Worm (Caenorhabditis elegans): ENCODE data around the gene spe-42.
A peak's percentile ranks its signal among the peaks of the same experiment; 100 is the strongest.

The spe-42 gene

DNA sequence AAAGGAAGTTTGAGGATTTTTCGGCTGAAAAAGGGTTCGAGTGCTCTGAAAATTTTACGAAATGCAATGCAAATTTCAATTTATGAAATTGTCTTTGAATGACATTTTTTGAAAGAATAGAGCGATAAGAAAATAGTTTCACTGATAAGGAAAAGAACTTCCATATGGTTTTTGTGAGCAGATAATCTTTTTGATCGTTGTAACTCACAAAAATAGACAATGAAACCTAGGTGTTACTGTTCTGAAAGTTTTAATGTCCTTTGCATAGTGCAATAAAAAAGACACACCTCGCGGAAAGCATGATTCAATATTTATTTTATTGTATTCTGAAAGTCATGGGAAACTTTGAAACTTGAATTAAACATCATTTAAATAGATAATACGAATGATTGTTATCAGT lies 19.9 kb downstream of the spe-42 start:
- TF ChIP-seq unc-62 (GFP tag; optimal IDR thresholded peaks at IDR 0.05 in 1 of 2) (peak in 1 of 2 experiments; percentile 36), unc-62 (tag; optimal IDR thresholded peaks at IDR 0.05) (no peak), pqm-1 (tag; optimal IDR thresholded peaks at IDR 0.05) (peak; percentile 83), D1046.2 (GFP tag; IDR thresholded peaks at IDR 0.05) (no peak), php-3 (GFP tag; IDR thresholded peaks at IDR 0.05) (peak; percentile 66; the same call in 1 of the 2 replicates), nhr-28 (tag; optimal IDR thresholded peaks at IDR 0.05) (peak; percentile 37)

DNA sequence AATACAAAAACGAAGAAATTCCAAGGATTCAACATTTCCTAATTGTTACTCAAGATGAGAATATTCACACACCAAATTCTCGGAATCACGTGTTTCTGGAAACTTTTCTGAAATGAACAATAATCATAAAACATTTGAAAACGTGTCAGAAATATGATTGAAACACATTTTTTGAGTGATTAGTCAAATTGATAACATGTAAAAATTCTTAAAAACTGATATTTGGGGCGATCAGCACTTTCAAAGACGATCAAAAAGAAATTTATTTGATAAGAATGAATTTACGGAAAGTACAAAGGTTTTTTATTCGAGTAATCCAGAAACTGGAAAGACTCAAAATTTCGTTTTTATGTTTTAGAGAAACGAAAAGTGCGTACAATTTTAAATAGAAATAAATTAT lies 21.0 kb downstream of the spe-42 start, which contains the start of gene tre-3:
Gene tre-3, minus strand, starts transcription at position 107 of the 400 bp plus-strand sequence.
- TF ChIP-seq nhr-28 (tag; optimal IDR thresholded peaks at IDR 0.05) (peak; percentile 12), dmd-6 (GFP tag; IDR thresholded peaks at IDR 0.05) (peak; percentile 51; the same call in 1 of the 2 replicates), vab-7 (GFP tag; IDR thresholded peaks at IDR 0.05) (no peak), cey-2 (tag; optimal IDR thresholded peaks at IDR 0.05; ENCODE audit: borderline replicate concordance, insufficient read depth) (no peak), nhr-77 (tag; optimal IDR thresholded peaks at IDR 0.05) (no peak), pqm-1 (tag; optimal IDR thresholded peaks at IDR 0.05) (peak; percentile 8), nhr-48 (tag; optimal IDR thresholded peaks at IDR 0.05) (no peak), zfp-3 (GFP tag; conservative IDR thresholded peaks at IDR 0.05) (no peak), ceh-44 (GFP tag; IDR thresholded peaks at IDR 0.05) (no peak), sdz-12 (GFP tag; optimal IDR thresholded peaks at IDR 0.05) (no peak), spr-1 (tag; optimal IDR thresholded peaks at IDR 0.05) (no peak), dpl-1 (GFP tag; optimal IDR thresholded peaks at IDR 0.05) (no peak), lim-7 (GFP tag; IDR thresholded peaks at IDR 0.05) (no peak), mep-1 (tag; optimal IDR thresholded peaks at IDR 0.05) (no peak), unc-62 (GFP tag; optimal IDR thresholded peaks at IDR 0.05 in 1 of 2) (peak in 1 of 2 experiments; percentile 27), unc-62 (tag; optimal IDR thresholded peaks at IDR 0.05) (no peak), F49E8.2 (tag; optimal IDR thresholded peaks at IDR 0.05; ENCODE audit: borderline replicate concordance) (no peak), Y105C5A.15 (GFP tag; IDR thresholded peaks at IDR 0.05) (no peak), nhr-76 (tag; optimal IDR thresholded peaks at IDR 0.05) (no peak), T20F7.1 (GFP tag; optimal IDR thresholded peaks at IDR 0.05) (no peak)

DNA sequence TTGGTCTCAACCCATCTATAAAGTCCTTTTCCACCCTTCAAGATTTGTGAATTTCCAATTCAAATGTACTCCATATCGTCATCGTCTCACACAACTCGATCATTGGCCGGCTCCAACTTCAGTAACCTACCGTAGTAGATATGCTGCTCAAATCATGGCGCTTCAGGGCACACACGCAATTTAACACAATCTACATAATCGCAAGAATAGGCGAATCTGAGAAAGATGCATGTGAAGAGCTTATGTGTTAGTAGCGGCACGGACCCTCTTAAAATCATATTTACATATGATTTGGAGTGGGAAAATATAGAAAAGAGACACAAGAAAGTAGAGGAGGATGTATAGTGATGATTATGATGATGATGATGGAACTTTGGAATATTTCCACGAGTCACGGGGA lies 25.0 kb downstream of the spe-42 start:
- TF ChIP-seq ceh-32 (tag; optimal IDR thresholded peaks at IDR 0.05; ENCODE audit: poor library complexity) (peak; percentile 85), snpc-1.2 (GFP tag; IDR thresholded peaks at IDR 0.05) (no peak)

DNA sequence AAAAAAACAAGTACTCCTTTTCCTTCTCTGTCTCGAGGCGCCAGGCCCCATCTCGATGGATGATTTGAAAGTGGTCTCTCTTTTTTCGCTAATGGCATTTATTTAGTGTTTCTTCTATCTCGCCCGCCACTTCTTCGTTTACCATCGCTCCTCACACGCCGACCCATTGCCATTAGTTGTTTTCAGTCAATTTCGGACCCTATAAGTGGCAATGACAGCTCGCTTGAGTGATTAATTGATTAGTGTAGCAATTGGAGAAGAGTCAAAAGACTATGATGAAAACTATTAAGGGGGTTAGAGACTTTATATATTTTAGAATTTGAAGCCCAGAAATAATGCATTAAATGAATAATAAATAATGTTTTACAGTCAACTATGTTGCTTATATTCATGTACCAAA lies 30.4 kb downstream of the spe-42 start:
- TF ChIP-seq ZK546.5 (tag; optimal IDR thresholded peaks at IDR 0.05) (no peak), snpc-4 (tag; optimal IDR thresholded peaks at IDR 0.05) (no peak), ceh-32 (tag; optimal IDR thresholded peaks at IDR 0.05; ENCODE audit: poor library complexity) (peak; percentile 83), nhr-111 (GFP tag; optimal IDR thresholded peaks at IDR 0.05) (no peak), ceh-44 (GFP tag; IDR thresholded peaks at IDR 0.05) (no peak), F10B5.3 (tag; optimal IDR thresholded peaks at IDR 0.05) (no peak)

DNA sequence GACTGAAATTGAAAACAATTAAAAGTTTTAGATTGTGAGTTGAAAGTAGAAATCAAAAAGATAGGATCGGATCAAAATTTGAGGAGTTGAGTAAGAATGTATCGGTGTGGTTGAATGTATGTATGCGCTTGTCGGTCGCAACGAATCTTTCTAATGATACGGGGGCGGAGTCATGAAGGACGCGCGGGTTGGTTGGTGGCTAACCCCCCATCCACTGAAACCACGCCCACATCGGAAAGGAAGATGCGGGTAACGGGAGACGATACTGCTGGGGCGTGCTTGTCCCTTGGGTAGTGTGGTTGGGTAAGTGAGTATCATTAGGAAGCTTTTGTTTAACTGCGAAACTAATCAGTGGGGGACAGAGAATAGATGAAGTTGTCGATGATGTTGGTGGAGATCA lies 31.4 kb downstream of the spe-42 start, which contains the start of gene ceh-32:
Gene ceh-32, minus strand, starts transcription at position 2 of the 400 bp plus-strand sequence.
- TF ChIP-seq vab-7 (GFP tag; IDR thresholded peaks at IDR 0.05) (no peak), ceh-28 (tag; optimal IDR thresholded peaks at IDR 0.05) (no peak), lin-1 (GFP tag; IDR thresholded peaks at IDR 0.05) (no peak), lin-39 (tag; optimal IDR thresholded peaks at IDR 0.05) (no peak), arid-1 (GFP tag; conservative IDR thresholded peaks at IDR 0.05) (no peak), D1046.2 (GFP tag; IDR thresholded peaks at IDR 0.05) (no peak), ceh-32 (tag; optimal IDR thresholded peaks at IDR 0.05; ENCODE audit: poor library complexity) (peak; percentile 64)
